Fruit fly (Drosophila melanogaster) whole organism, embryonic: ENCODE measurements around the gene CBP.

ENCODE experiments used
- Asciz ChIP-seq: fragments of 200-800 bp; sonication (Bioruptor generic); optimal IDR thresholded peaks from 2 replicates; lab custom pipeline; 2017; ENCODE audit warnings: missing biosample characterization, mild to moderate bottlenecking, missing genetic modification characterization, missing genetic modification reagents
- CG10565 ChIP-seq: fragments of 200-800 bp; sonication (Bioruptor generic); optimal IDR thresholded peaks from 3 replicates; lab custom pipeline; 2016; ENCODE audit warnings: missing biosample characterization, mild to moderate bottlenecking, missing genetic modification characterization
- CG12219 ChIP-seq: fragments of 200-800 bp; sonication (Bioruptor generic); optimal IDR thresholded peaks from 3 replicates; lab custom pipeline; 2018; ENCODE audit warnings: missing biosample characterization, mild to moderate bottlenecking, missing genetic modification characterization
- CG12659 ChIP-seq: fragments of 200-800 bp; sonication (Bioruptor generic); optimal IDR thresholded peaks from 3 replicates; lab custom pipeline; 2017; ENCODE audit warnings: mild to moderate bottlenecking, missing biosample characterization, missing genetic modification reagents, missing genetic modification characterization
- CG13424 ChIP-seq: fragments of 200-800 bp; sonication (Bioruptor generic); optimal IDR thresholded peaks from 2 replicates; lab custom pipeline; 2019; ENCODE audit warnings: missing biosample characterization, mild to moderate bottlenecking, missing genetic modification characterization, moderate library complexity
- CG14014 ChIP-seq: fragments of 200-800 bp; sonication (Bioruptor generic); IDR thresholded peaks from 2 replicates; pipeline ENCODE4 v1.3.6; 2022; ENCODE audit warnings: missing biosample characterization, missing genetic modification characterization
- CG15696 ChIP-seq: fragments of 200-800 bp; sonication (Bioruptor generic); optimal IDR thresholded peaks from 2 replicates; lab custom pipeline; 2019; ENCODE audit warnings: missing biosample characterization, mild to moderate bottlenecking, missing genetic modification characterization, moderate library complexity
- CG18262 ChIP-seq: fragments of 200-800 bp; optimal IDR thresholded peaks from 3 replicates; lab custom pipeline; 2019; ENCODE audit warnings: missing biosample characterization, mild to moderate bottlenecking, missing genetic modification characterization, moderate library complexity
- CG2120 ChIP-seq: fragments of 200-800 bp; sonication (Bioruptor generic); optimal IDR thresholded peaks from 3 replicates; lab custom pipeline; 2016; ENCODE audit warnings: missing biosample characterization, missing genetic modification characterization
- CG32532 ChIP-seq: fragments of 200-800 bp; sonication (Bioruptor generic); IDR thresholded peaks from 2 replicates; pipeline ENCODE4 v1.3.6; 2022; ENCODE audit warnings: missing biosample characterization, missing genetic modification characterization
- CG33557 ChIP-seq: fragments of 200-800 bp; sonication (Bioruptor generic); optimal IDR thresholded peaks from 2 replicates; lab custom pipeline; 2019; ENCODE audit warnings: missing biosample characterization, mild to moderate bottlenecking, missing genetic modification characterization, moderate library complexity
- CG3726 ChIP-seq: fragments of 200-800 bp; sonication (Bioruptor generic); IDR thresholded peaks from 3 replicates; pipeline ENCODE4, ENCODE4 v1.3.6; 2022; ENCODE audit warnings: missing biosample characterization, missing genetic modification characterization
- CG3838 ChIP-seq: fragments of 200-800 bp; sonication (Bioruptor generic); optimal IDR thresholded peaks from 3 replicates; lab custom pipeline; 2016; ENCODE audit warnings: missing biosample characterization, missing genetic modification characterization
- CG4854 ChIP-seq: fragments of 200-800 bp; sonication (Bioruptor generic); optimal IDR thresholded peaks from 2 replicates; lab custom pipeline; 2016; ENCODE audit warnings: missing biosample characterization, missing genetic modification characterization, inconsistent platforms
- CG6791 ChIP-seq: fragments of 200-800 bp; sonication (Bioruptor generic); IDR thresholded peaks from 3 replicates; pipeline ENCODE4 v1.3.6; 2022; ENCODE audit warnings: missing biosample characterization, missing genetic modification characterization; ENCODE audit not compliant: partially characterized antibody
- CG7556 ChIP-seq: fragments of 200-800 bp; sonication (Bioruptor generic); optimal IDR thresholded peaks from 2 replicates; lab custom pipeline; 2017; ENCODE audit warnings: missing biosample characterization, mild to moderate bottlenecking, missing genetic modification characterization
- CG8089 ChIP-seq: fragments of 200-800 bp; sonication (Bioruptor generic); optimal IDR thresholded peaks from 3 replicates; lab custom pipeline; 2016; ENCODE audit warnings: missing biosample characterization, missing genetic modification characterization
- CG8388 ChIP-seq: fragments of 200-800 bp; sonication (Bioruptor generic); optimal IDR thresholded peaks from 2 replicates; lab custom pipeline; 2019; ENCODE audit warnings: missing biosample characterization, mild to moderate bottlenecking, missing genetic modification characterization, moderate library complexity
- CG8944 ChIP-seq: fragments of 200-800 bp; sonication (Bioruptor generic); optimal IDR thresholded peaks from 3 replicates; lab custom pipeline; 2016; ENCODE audit warnings: missing biosample characterization, missing genetic modification characterization
- CG9876 ChIP-seq: fragments of 200-800 bp; sonication (Bioruptor generic); optimal IDR thresholded peaks from 2 replicates; lab custom pipeline; 2016; ENCODE audit warnings: missing biosample characterization, missing genetic modification characterization
- CkIIα-i1 ChIP-seq: fragments of 200-800 bp; sonication (Bioruptor generic); IDR thresholded peaks from 2 replicates; pipeline ENCODE4 v1.3.6; 2022; ENCODE audit warnings: missing biosample characterization, missing genetic modification characterization
- CrebB ChIP-seq: fragments of 200-800 bp; sonication (Bioruptor generic); optimal IDR thresholded peaks from 3 replicates; lab custom pipeline; 2018; ENCODE audit warnings: missing biosample characterization, mild to moderate bottlenecking, missing genetic modification characterization
- Dbx ChIP-seq: fragments of 200-800 bp; sonication (Bioruptor generic); IDR thresholded peaks from 3 replicates; pipeline ENCODE4 v1.3.6; 2022; ENCODE audit warnings: missing biosample characterization, missing genetic modification characterization
- Eip74EF ChIP-seq, 2 experiments: fragments of 200-800 bp in 1 of 2; fragments of >200 bp in 1 of 2; sonication (Bioruptor generic) in 1 of 2; optimal IDR thresholded peaks; 2 replicates each; lab custom pipeline; 2017 to 2019; ENCODE audit warnings: missing biosample characterization in 2 of 2, missing genetic modification characterization in 2 of 2, mild to moderate bottlenecking in 1 of 2, moderate library complexity in 1 of 2
- H15 ChIP-seq: fragments of 200-800 bp; sonication (Bioruptor generic); IDR thresholded peaks from 3 replicates; pipeline ENCODE4 v1.3.6; 2022; ENCODE audit warnings: missing biosample characterization, missing genetic modification characterization
- HLH4C ChIP-seq: fragments of 200-800 bp; sonication (Bioruptor generic); IDR thresholded peaks from 3 replicates; pipeline ENCODE4 v1.3.6; 2022; ENCODE audit warnings: missing biosample characterization, missing genetic modification characterization; ENCODE audit not compliant: partially characterized antibody
- MESR4 ChIP-seq: fragments of 200-800 bp; sonication (Bioruptor generic); optimal IDR thresholded peaks from 2 replicates; lab custom pipeline; 2018; ENCODE audit warnings: missing biosample characterization, mild to moderate bottlenecking, missing genetic modification characterization, moderate library complexity
- NFAT ChIP-seq: fragments of 200-800 bp; sonication (Bioruptor generic); IDR thresholded peaks from 2 replicates; pipeline ENCODE4 v1.3.6; 2022; ENCODE audit warnings: missing biosample characterization, missing genetic modification characterization
- Oli ChIP-seq: fragments of 200-800 bp; sonication (Bioruptor generic); optimal IDR thresholded peaks from 2 replicates; lab custom pipeline; 2018; ENCODE audit warnings: missing biosample characterization, mild to moderate bottlenecking, missing genetic modification characterization, moderate library complexity
- Optix ChIP-seq: fragments of 200-800 bp; sonication (Bioruptor generic); IDR thresholded peaks from 3 replicates; pipeline ENCODE4 v1.3.6; 2022; ENCODE audit warnings: missing biosample characterization, missing genetic modification characterization
- Sry-β ChIP-seq: fragments of 200-800 bp; sonication (Bioruptor generic); optimal IDR thresholded peaks from 2 replicates; lab custom pipeline; 2018; ENCODE audit warnings: missing biosample characterization, mild to moderate bottlenecking, missing genetic modification characterization, moderate library complexity
- Taf1 ChIP-seq: fragments of 200-800 bp; sonication (Bioruptor generic); IDR thresholded peaks from 2 replicates; pipeline ENCODE4 v1.3.6; 2022; ENCODE audit warnings: missing biosample characterization, missing genetic modification characterization
- aop ChIP-seq: fragments of 200-800 bp; sonication (Bioruptor generic); IDR thresholded peaks from 2 replicates; pipeline ENCODE4 v1.3.6; 2022; ENCODE audit warnings: missing biosample characterization, missing genetic modification characterization
- az2 ChIP-seq: fragments of 200-800 bp; sonication (Bioruptor generic); optimal IDR thresholded peaks from 3 replicates; lab custom pipeline; 2016; ENCODE audit warnings: missing biosample characterization, missing genetic modification characterization
- da ChIP-seq: fragments of 200-800 bp; sonication (Bioruptor generic); optimal IDR thresholded peaks from 2 replicates; lab custom pipeline; 2016; ENCODE audit warnings: missing biosample characterization, missing genetic modification characterization
- en ChIP-seq: fragments of 200-800 bp; sonication (Bioruptor generic); optimal IDR thresholded peaks from 2 replicates; lab custom pipeline; 2016; ENCODE audit warnings: missing biosample characterization, missing genetic modification characterization
- eyg ChIP-seq: fragments of 200-800 bp; sonication (Bioruptor generic); optimal IDR thresholded peaks from 3 replicates; lab custom pipeline; 2016; ENCODE audit warnings: missing biosample characterization, missing genetic modification characterization
- gem ChIP-seq: fragments of 200-800 bp; sonication (Bioruptor generic); optimal IDR thresholded peaks from 2 replicates; lab custom pipeline; 2019; ENCODE audit warnings: missing biosample characterization, mild to moderate bottlenecking, missing genetic modification characterization, moderate library complexity
- hbn ChIP-seq: fragments of 200-800 bp; sonication (Bioruptor generic); IDR thresholded peaks from 2 replicates; pipeline ENCODE4 v1.3.6; 2022; ENCODE audit warnings: missing biosample characterization, missing genetic modification characterization; ENCODE audit not compliant: partially characterized antibody
- hkb ChIP-seq, 2 experiments: fragments of 200-800 bp in 1 of 2; fragments of >200 bp in 1 of 2; sonication (Bioruptor generic) in 1 of 2; IDR thresholded peaks in 1 of 2; optimal IDR thresholded peaks in 1 of 2; 2 replicates each; pipeline versions ENCODE4 v1.3.6 to Lab custom; 2017 to 2022; ENCODE audit warnings: missing biosample characterization in 1 of 2, missing genetic modification characterization in 1 of 2
- insv ChIP-seq, 2 experiments: fragments of 200-800 bp; sonication (Bioruptor generic); optimal IDR thresholded peaks; 3 replicates each; lab custom pipeline; 2016 to 2018; ENCODE audit warnings: missing biosample characterization in 2 of 2, missing genetic modification characterization in 2 of 2
- jigr1 ChIP-seq: fragments of 200-800 bp; sonication (Bioruptor generic); IDR thresholded peaks from 3 replicates; pipeline ENCODE4 v1.3.6; 2022; ENCODE audit warnings: missing biosample characterization, missing genetic modification characterization
- kay ChIP-seq: fragments of 200-800 bp; sonication (Bioruptor generic); optimal IDR thresholded peaks from 2 replicates; lab custom pipeline; 2016; ENCODE audit warnings: missing biosample characterization, missing genetic modification characterization
- lab ChIP-seq: fragments of 200-800 bp; sonication (Bioruptor generic); optimal IDR thresholded peaks from 3 replicates; lab custom pipeline; 2017; ENCODE audit warnings: missing biosample characterization, missing genetic modification characterization, mild to moderate bottlenecking, moderate library complexity, missing genetic modification reagents
- lola ChIP-seq, 3 experiments: fragments of >200 bp in 2 of 3; fragments of 200-800 bp in 1 of 3; sonication (Bioruptor generic) in 1 of 3; optimal IDR thresholded peaks; 2 replicates each; lab custom pipeline; 2017 to 2019; ENCODE audit warnings: missing biosample characterization in 3 of 3, missing genetic modification characterization in 3 of 3, mild to moderate bottlenecking in 1 of 3, moderate library complexity in 1 of 3
- sens ChIP-seq: fragments of 200-800 bp; sonication (Bioruptor generic); peaks from one replicate; lab custom pipeline; 2016; ENCODE audit warnings: missing biosample characterization, missing genetic modification characterization
- shn ChIP-seq: fragments of 200-800 bp; sonication (Bioruptor generic); optimal IDR thresholded peaks from 3 replicates; lab custom pipeline; 2016; ENCODE audit warnings: missing biosample characterization, missing genetic modification characterization
- sisA ChIP-seq: fragments of 200-800 bp; sonication (Bioruptor generic); IDR thresholded peaks from 2 replicates; pipeline ENCODE4 v1.3.6; 2022; ENCODE audit warnings: missing biosample characterization, missing genetic modification characterization
- sob ChIP-seq: fragments of 200-800 bp; sonication (Bioruptor generic); IDR thresholded peaks from 2 replicates; pipeline ENCODE4 v1.3.6; 2022; ENCODE audit warnings: missing biosample characterization, missing genetic modification characterization

The CBP gene

dm6 chrX:7319053-7319702, 18.0 kb upstream of the CBP start (continued):
- TF ChIP-seq lola (GFP tag; optimal IDR thresholded peaks at IDR 0.05; lab: Kevin White, UChicago) = peak in 1 of 3 experiments; percentile 96
- TF ChIP-seq sisA = peak; percentile 61; the same call in 1 of the 2 replicates
- no peak for TF ChIP-seq CG9876 (GFP tag; lab: Kevin White, UChicago)
- TF ChIP-seq Dbx = no peak
- no peak for TF ChIP-seq eyg
- TF ChIP-seq hkb (optimal IDR thresholded peaks at IDR 0.05; lab: Kevin White, UChicago) = no peak
- TF ChIP-seq hkb (GFP tag; IDR thresholded peaks at IDR 0.05; lab: Robert Waterston, UW) = peak; percentile 64
- TF ChIP-seq CkIIα-i1 = no peak
- peak; percentile 85 for TF ChIP-seq CG7556 (GFP tag; lab: Kevin White, UChicago)
- no peak for TF ChIP-seq CG10565
- peak; percentile 88 for TF ChIP-seq CG15696 (tag; lab: Kevin White, UChicago)
- no peak for TF ChIP-seq hbn (GFP tag; lab: Robert Waterston, UW)
- no peak for TF ChIP-seq kay (GFP tag; lab: Kevin White, UChicago)
- TF ChIP-seq Asciz = peak; percentile 79
- TF ChIP-seq H15 (GFP tag; lab: Robert Waterston, UW) = 0 out of 3 replicates have a peak, but pooled peaks have one; percentile 40
- TF ChIP-seq az2 (GFP tag; lab: Kevin White, UChicago) = peak; percentile 88
- peak; percentile 47 for TF ChIP-seq da (GFP tag; lab: Kevin White, UChicago)
- no peak for TF ChIP-seq sob (GFP tag; lab: Robert Waterston, UW)
- TF ChIP-seq HLH4C (GFP tag; lab: Robert Waterston, UW) = no peak
- TF ChIP-seq shn (GFP tag; lab: Kevin White, UChicago) = peak; percentile 61
- peak in 1 of 2 experiments; percentile 49 for TF ChIP-seq Eip74EF (GFP tag; optimal IDR thresholded peaks at IDR 0.05; lab: Kevin White, UChicago)
- TF ChIP-seq MESR4 (GFP tag; lab: Kevin White, UChicago) = no peak
- TF ChIP-seq CG18262 (tag; lab: Kevin White, UChicago) = peak; percentile 94
- TF ChIP-seq CG6791 (GFP tag; lab: Robert Waterston, UW) = no peak
- peak; percentile 81 for TF ChIP-seq CG13424 (tag; lab: Kevin White, UChicago)
- TF ChIP-seq sens (GFP tag; lab: Kevin White, UChicago) = peak; percentile 98
- peak; percentile 93 for TF ChIP-seq gem (tag; lab: Kevin White, UChicago)
- TF ChIP-seq Optix = no peak
- no peak for TF ChIP-seq Taf1 (GFP tag; lab: Robert Waterston, UW)
- TF ChIP-seq insv (GFP tag; optimal IDR thresholded peaks at IDR 0.05; lab: Kevin White, UChicago) = no peak
- no peak; the same call in 1 of the 2 replicates for TF ChIP-seq CG32532 (GFP tag; lab: Robert Waterston, UW)
- TF ChIP-seq CG33557 (GFP tag; lab: Kevin White, UChicago) = peak; percentile 89
- no peak for TF ChIP-seq aop (GFP tag; lab: Robert Waterston, UW)
- no peak for TF ChIP-seq CG2120 (GFP tag; lab: Kevin White, UChicago)
- peak; percentile 85 for TF ChIP-seq Oli (tag; lab: Kevin White, UChicago)
- TF ChIP-seq CG8944 (GFP tag; lab: Kevin White, UChicago) = peak; percentile 48
- peak; percentile 34; the same call in 1 of the 3 replicates for TF ChIP-seq CG3726 (GFP tag; lab: Robert Waterston, UW)
- TF ChIP-seq CrebB (tag; lab: Kevin White, UChicago) = peak; percentile 22
- TF ChIP-seq jigr1 (GFP tag; lab: Robert Waterston, UW) = peak; percentile 13; the same call in 1 of the 3 replicates
- peak; percentile 90 for TF ChIP-seq CG8388 (GFP tag; lab: Kevin White, UChicago)
- TF ChIP-seq CG8089 (GFP tag; lab: Kevin White, UChicago) = peak; percentile 73
- TF ChIP-seq CG4854 = no peak
- peak; percentile 55 for TF ChIP-seq CG12659
- TF ChIP-seq Sry-β (GFP tag; lab: Kevin White, UChicago) = peak; percentile 92
- peak; percentile 30 for TF ChIP-seq CG3838 (GFP tag; lab: Kevin White, UChicago)
- no peak for TF ChIP-seq NFAT (GFP tag; lab: Robert Waterston, UW)
- peak; percentile 53 for TF ChIP-seq lab (GFP tag; lab: Kevin White, UChicago)
- TF ChIP-seq CG14014 (GFP tag; lab: Robert Waterston, UW) = no peak
- peak; percentile 48 for TF ChIP-seq CG12219 (GFP tag; lab: Kevin White, UChicago)
- peak; percentile 29 for TF ChIP-seq en
